Fruit fly (Drosophila melanogaster): ENCODE measurements around the gene CG5199.
A peak's percentile ranks its signal among the peaks of the same experiment; 100 is the strongest.

CG5199 gene

DNA sequence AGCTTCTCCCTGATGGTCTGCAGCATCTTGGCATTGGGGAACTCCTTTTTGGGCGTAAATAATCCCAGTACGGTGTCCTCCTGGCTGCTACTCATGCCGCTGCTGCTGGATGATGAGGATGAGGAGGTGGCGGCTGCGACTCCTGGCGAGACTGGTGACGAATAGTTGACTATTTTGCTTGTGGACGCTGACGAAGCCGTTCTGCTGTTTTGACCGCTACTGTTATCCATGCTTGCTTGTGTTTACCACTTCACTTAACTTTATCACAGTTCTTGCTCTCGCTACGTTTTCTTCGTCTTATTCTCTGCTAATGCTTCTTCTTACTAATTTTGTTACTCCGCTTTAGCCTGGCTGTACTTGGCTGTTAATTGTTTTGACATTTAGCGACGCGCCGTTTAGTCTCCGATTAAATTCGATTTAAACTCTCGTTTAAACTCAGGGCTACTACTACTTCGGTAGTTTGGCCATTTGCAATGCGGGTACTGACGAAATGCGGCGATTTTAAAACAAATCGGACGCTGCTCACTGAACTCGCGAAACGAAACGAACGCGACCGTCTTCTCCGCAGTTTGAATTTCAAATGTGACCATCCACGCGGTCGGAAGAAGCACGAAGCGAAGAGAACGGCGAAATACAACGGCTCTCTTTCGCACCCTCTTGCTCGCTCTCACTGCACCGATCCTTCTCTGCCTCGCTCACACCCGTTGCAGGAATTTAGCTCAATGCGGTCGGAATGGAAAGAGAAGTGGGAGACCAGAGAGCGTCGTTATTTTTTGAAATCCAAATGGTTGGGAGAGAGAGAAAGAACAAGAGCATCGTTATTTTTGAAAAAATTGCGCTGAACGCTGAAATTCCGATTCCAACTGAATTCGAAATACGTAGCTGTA, 51.4 kb downstream of the CG5199 start, which contains the start of gene trbl (continued):
- peak; percentile 59; the same call in 1 of the 2 replicates for TF ChIP-seq rib (GFP tag; IDR thresholded peaks at IDR 0.05)
- TF ChIP-seq bbx (GFP tag; IDR thresholded peaks at IDR 0.05; ENCODE audit: partially characterized antibody) = peak; percentile 96
- peak; percentile 43 for TF ChIP-seq amos (GFP tag; IDR thresholded peaks at IDR 0.05; ENCODE audit: partially characterized antibody)
- TF ChIP-seq CG7987 (GFP tag; optimal IDR thresholded peaks at IDR 0.05) = no peak
- peak; percentile 56; the same call in 1 of the 2 replicates for TF ChIP-seq vvl (GFP tag; IDR thresholded peaks at IDR 0.05)
- TF ChIP-seq fu2 (GFP tag; optimal IDR thresholded peaks at IDR 0.05) = no peak
- peak; percentile 6 for TF ChIP-seq CG13424 (tag; optimal IDR thresholded peaks at IDR 0.05)
- TF ChIP-seq Gsc (GFP tag; IDR thresholded peaks at IDR 0.05) = no peak
- TF ChIP-seq CG11695 (GFP tag; IDR thresholded peaks at IDR 0.05) = no peak
- TF ChIP-seq MBD-R2 (GFP tag; IDR thresholded peaks at IDR 0.05) = peak; percentile 23; the same call in 1 of the 2 replicates
- TF ChIP-seq CG18599 (GFP tag; optimal IDR thresholded peaks at IDR 0.05) = no peak
- no peak; the same call in 2 of the 3 replicates for TF ChIP-seq zen2 (GFP tag; IDR thresholded peaks at IDR 0.05; ENCODE audit: partially characterized antibody)
- TF ChIP-seq YL-1 (GFP tag; optimal IDR thresholded peaks at IDR 0.05) = no peak
- peak; percentile 20 for TF ChIP-seq pzg (GFP tag; optimal IDR thresholded peaks at IDR 0.05)
- TF ChIP-seq croc (GFP tag; conservative IDR thresholded peaks at IDR 0.05) = no peak
- TF ChIP-seq CG6689 (GFP tag; IDR thresholded peaks at IDR 0.05) = no peak
- TF ChIP-seq CG4707 (GFP tag; optimal IDR thresholded peaks at IDR 0.05) = peak; percentile 26
- no peak for TF ChIP-seq Dfd (GFP tag; optimal IDR thresholded peaks at IDR 0.05)
- no peak for TF ChIP-seq CG11093 (GFP tag; IDR thresholded peaks at IDR 0.05)
- peak; percentile 58 for TF ChIP-seq CG12071 (GFP tag; optimal IDR thresholded peaks at IDR 0.05)
- TF ChIP-seq toy (GFP tag; IDR thresholded peaks at IDR 0.05) = no peak
- peak; percentile 81 for TF ChIP-seq kni (GFP tag; optimal IDR thresholded peaks at IDR 0.05)
- peak; percentile 57 for TF ChIP-seq salm (tag; optimal IDR thresholded peaks at IDR 0.05)
- TF ChIP-seq CG13296 (GFP tag; optimal IDR thresholded peaks at IDR 0.05) = peak; percentile 53
- no peak for TF ChIP-seq Antp (GFP tag; optimal IDR thresholded peaks at IDR 0.05)
- TF ChIP-seq BEAF-32 (GFP tag; optimal IDR thresholded peaks at IDR 0.05) = peak; percentile 5
- TF ChIP-seq gsb (GFP tag; IDR thresholded peaks at IDR 0.05) = no peak
- no peak for TF ChIP-seq GATAe (GFP tag; conservative IDR thresholded peaks at IDR 0.05)
- peak; percentile 94 for TF ChIP-seq Deaf1 (tag; optimal IDR thresholded peaks at IDR 0.05)
- peak; percentile 68 for TF ChIP-seq CG34376 (GFP tag; optimal IDR thresholded peaks at IDR 0.05)
- no peak for TF ChIP-seq Mrtf (GFP tag; IDR thresholded peaks at IDR 0.05)
- peak; percentile 19 for TF ChIP-seq Meics (GFP tag; optimal IDR thresholded peaks at IDR 0.05)
- peak; percentile 53 for TF ChIP-seq CG10267 (tag; optimal IDR thresholded peaks at IDR 0.05)
- no peak for TF ChIP-seq CG6683 (GFP tag; optimal IDR thresholded peaks at IDR 0.05)
- TF ChIP-seq CG6854 (GFP tag; optimal IDR thresholded peaks at IDR 0.05) = peak; percentile 72
- TF ChIP-seq inv (GFP tag; IDR thresholded peaks at IDR 0.05; ENCODE audit: partially characterized antibody) = no peak
- no peak for TF ChIP-seq CG4282 (GFP tag; optimal IDR thresholded peaks at IDR 0.05)
- no peak for TF ChIP-seq shn (GFP tag; optimal IDR thresholded peaks at IDR 0.05)
- TF ChIP-seq gcm (GFP tag; optimal IDR thresholded peaks at IDR 0.05) = peak; percentile 80
- peak; percentile 58 for TF ChIP-seq nom (GFP tag; optimal IDR thresholded peaks at IDR 0.05)
- no peak for TF ChIP-seq CG31224 (GFP tag; IDR thresholded peaks at IDR 0.05)
- peak; percentile 17 for TF ChIP-seq CG11398 (GFP tag; optimal IDR thresholded peaks at IDR 0.05)
- no peak; the same call in 2 of the 3 replicates for TF ChIP-seq B-H1 (GFP tag; IDR thresholded peaks at IDR 0.05)
- no peak for TF ChIP-seq CG13775 (GFP tag; optimal IDR thresholded peaks at IDR 0.05)
- peak; percentile 58 for TF ChIP-seq HmgD (GFP tag; optimal IDR thresholded peaks at IDR 0.05)
- TF ChIP-seq CG13894 (tag; optimal IDR thresholded peaks at IDR 0.05) = peak; percentile 79
- TF ChIP-seq Fer1 (GFP tag; optimal IDR thresholded peaks at IDR 0.05) = peak; percentile 74
- TF ChIP-seq CrebB (tag; optimal IDR thresholded peaks at IDR 0.05) = peak; percentile 49
